Worm (Caenorhabditis elegans) whole organism, L4/young adult: ENCODE measurements around the gene ZK1307.8.

Experiments used
- W03F9.2 ChIP-seq: fragments of 150-350 bp; optimal IDR thresholded peaks from 2 replicates; lab custom pipeline; 2014; ENCODE audit warnings: missing biosample characterization, missing genetic modification characterization
- dao-5 ChIP-seq: sonication (generic microtip); optimal IDR thresholded peaks from 2 replicates; lab custom pipeline; 2016; ENCODE audit warnings: missing genotype, missing genetic modification characterization, moderate library complexity, missing compliant biosample characterization
- him-1 ChIP-seq: sonication (generic microtip); optimal IDR thresholded peaks from 2 replicates; lab custom pipeline; 2016; ENCODE audit warnings: missing genotype, missing genetic modification reagents, missing genetic modification characterization, missing compliant biosample characterization

ZK1307.8 gene

ce11 chrII:9651700-9652099 is 27.3 kb downstream of the ZK1307.8 start, which contains the start of gene ZK1307.4:
ZK1307.4 (minus strand) TSS chrII:9651800.
- TF ChIP-seq dao-5 (tag; lab: Kevin White, UChicago): no peak
- no peak for TF ChIP-seq W03F9.2 (tag; lab: Kevin White, UChicago)
- TF ChIP-seq him-1: no peak

- no peak for TF ChIP-seq him-1
- TF ChIP-seq W03F9.2 (tag; lab: Kevin White, UChicago): no peak
- no peak for TF ChIP-seq dao-5 (tag; lab: Kevin White, UChicago)
Observed at ce11 chrII:9652919-9653318, 28.5 kb downstream of the ZK1307.8 start, which contains the start of gene ZK1307.3. ZK1307.3 (minus strand) TSS chrII:9653019.

- TF ChIP-seq dao-5 (tag; lab: Kevin White, UChicago): no peak
- TF ChIP-seq W03F9.2 (tag; lab: Kevin White, UChicago): no peak
- TF ChIP-seq him-1: no peak
Observed at ce11 chrII:9653679-9654078, 29.3 kb downstream of the ZK1307.8 start, which contains the start of gene ZK1307.2. ZK1307.2 (minus strand) TSS chrII:9653952.

- TF ChIP-seq W03F9.2 (tag; lab: Kevin White, UChicago): no peak
- TF ChIP-seq dao-5 (tag; lab: Kevin White, UChicago): no peak
- TF ChIP-seq him-1: no peak
Observed at ce11 chrII:9655530-9656139, 31.2 kb downstream of the ZK1307.8 start, which contains the start of gene ZK1307.1. ZK1307.1 (minus strand) TSS chrII:9655580.

- TF ChIP-seq him-1 (no peak), dao-5 (tag; lab: Kevin White, UChicago) (no peak), W03F9.2 (tag; lab: Kevin White, UChicago) (no peak)
Observed at ce11 chrII:9656210-9656755, 31.9 kb downstream of the ZK1307.8 start, which contains the start of gene gstk-1. gstk-1 (plus strand) TSS chrII:9656705.

ce11 chrII:9658915-9659314 is 34.5 kb downstream of the ZK1307.8 start, which contains the start of gene ZK1320.2:
ZK1320.2 (minus strand) TSS chrII:9659002.
- no peak for TF ChIP-seq dao-5 (tag; lab: Kevin White, UChicago)
- TF ChIP-seq W03F9.2 (tag; lab: Kevin White, UChicago): no peak
- no peak for TF ChIP-seq him-1

ce11 chrII:9660379-9660778 is 36.0 kb downstream of the ZK1307.8 start, which contains the start of gene ZK1320.3:
ZK1320.3 (minus strand) TSS chrII:9660419.
- TF ChIP-seq W03F9.2 (tag; lab: Kevin White, UChicago): no peak
- TF ChIP-seq dao-5 (tag; lab: Kevin White, UChicago): no peak
- TF ChIP-seq him-1: no peak

ce11 chrII:9662160-9662559 is 37.7 kb downstream of the ZK1307.8 start:
- TF ChIP-seq dao-5 (tag; lab: Kevin White, UChicago) (no peak), W03F9.2 (tag; lab: Kevin White, UChicago) (no peak), him-1 (no peak)

ce11 chrII:9662797-9663196 is 38.4 kb downstream of the ZK1307.8 start, which contains the start of gene cyp-13A10:
cyp-13A10 (minus strand) TSS chrII:9662884.
- TF ChIP-seq him-1 (no peak), dao-5 (tag; lab: Kevin White, UChicago) (no peak), W03F9.2 (tag; lab: Kevin White, UChicago) (no peak)

ce11 chrII:9665577-9665976 is 41.2 kb downstream of the ZK1307.8 start, which contains the start of gene ZK1320.5:
ZK1320.5 (minus strand) TSS chrII:9665677.
- TF ChIP-seq dao-5 (tag; lab: Kevin White, UChicago) (no peak), him-1 (no peak), W03F9.2 (tag; lab: Kevin White, UChicago) (no peak)

- TF ChIP-seq W03F9.2 (tag; lab: Kevin White, UChicago) (no peak), dao-5 (tag; lab: Kevin White, UChicago) (no peak)
Observed at ce11 chrII:9667382-9667781, 43.0 kb downstream of the ZK1307.8 start, which contains the start of gene ZK1320.11. ZK1320.11 (plus strand) TSS chrII:9667624.

- peak; percentile 16 for TF ChIP-seq W03F9.2 (tag; lab: Kevin White, UChicago)
- no peak for TF ChIP-seq dao-5 (tag; lab: Kevin White, UChicago)
- no peak for TF ChIP-seq him-1
Observed at ce11 chrII:9668959-9669358, 44.5 kb downstream of the ZK1307.8 start, which contains the start of gene taf-8. taf-8 (plus strand) TSS chrII:9669318.

- TF ChIP-seq W03F9.2 (tag; lab: Kevin White, UChicago): no peak
- no peak for TF ChIP-seq dao-5 (tag; lab: Kevin White, UChicago)
- no peak for TF ChIP-seq him-1
Observed at ce11 chrII:9671308-9671707, 46.9 kb downstream of the ZK1307.8 start, which contains the start of gene ZK1320.7. ZK1320.7 (plus strand) TSS chrII:9671608.

ce11 chrII:9674678-9675077 is 50.3 kb downstream of the ZK1307.8 start, which contains the start of gene arc-1:
arc-1 (plus strand) TSS chrII:9674978.
- TF ChIP-seq him-1: no peak
- TF ChIP-seq W03F9.2 (tag; lab: Kevin White, UChicago): no peak
- TF ChIP-seq dao-5 (tag; lab: Kevin White, UChicago): no peak
